Fruit fly (Drosophila melanogaster): Measurements from ENCODE around the gene rdx.
A peak's percentile ranks its signal among the peaks of the same experiment; 100 is the strongest.

The rdx gene

dm6 chr3R:14053037-14053808 lies 21.4 kb upstream of the rdx start (continued):
- TF ChIP-seq al (GFP tag; IDR thresholded peaks at IDR 0.05) (peak; percentile 99), CG1832 (GFP tag; optimal IDR thresholded peaks at IDR 0.05) (peak; percentile 32), CG15011 (GFP tag; optimal IDR thresholded peaks at IDR 0.05) (peak; percentile 95), gt (GFP tag; IDR thresholded peaks at IDR 0.05) (peak; percentile 93), Hey (tag; optimal IDR thresholded peaks at IDR 0.05) (peak; percentile 83), Xrp1 (GFP tag; IDR thresholded peaks at IDR 0.05) (peak; percentile 98), CG14667 (GFP tag; IDR thresholded peaks at IDR 0.05) (peak; percentile 96), CG10654 (GFP tag; optimal IDR thresholded peaks at IDR 0.05) (peak; percentile 94), sd (tag; optimal IDR thresholded peaks at IDR 0.05) (peak; percentile 98), CG4404 (GFP tag; IDR thresholded peaks at IDR 0.05) (peak; percentile 94), insv (GFP tag; optimal IDR thresholded peaks at IDR 0.05) (peak in 1 of 2 experiments; percentile 59), CG6654 (GFP tag; optimal IDR thresholded peaks at IDR 0.05) (peak; percentile 88), nerfin-1 (tag; optimal IDR thresholded peaks at IDR 0.05) (peak; percentile 92), tap (tag; optimal IDR thresholded peaks at IDR 0.05) (peak; percentile 97), CG32532 (GFP tag; IDR thresholded peaks at IDR 0.05) (peak; percentile 99), ERR (GFP tag; optimal IDR thresholded peaks at IDR 0.05) (peak; percentile 67), Ptx1 (GFP tag; IDR thresholded peaks at IDR 0.05) (peak; percentile 98), CG13424 (tag; optimal IDR thresholded peaks at IDR 0.05) (peak; percentile 97), pzg (GFP tag; optimal IDR thresholded peaks at IDR 0.05) (peak; percentile 27), CG3995 (GFP tag; optimal IDR thresholded peaks at IDR 0.05) (peak; percentile 81), pros (GFP tag; optimal IDR thresholded peaks at IDR 0.05) (no peak), CG15479 (GFP tag; optimal IDR thresholded peaks at IDR 0.05) (no peak), MBD-R2 (GFP tag; IDR thresholded peaks at IDR 0.05) (peak; percentile 98), H15 (GFP tag; IDR thresholded peaks at IDR 0.05) (peak; percentile 98), Asciz (GFP tag; optimal IDR thresholded peaks at IDR 0.05) (peak; percentile 96), Mrtf (GFP tag; IDR thresholded peaks at IDR 0.05) (peak; percentile 97), Ada2b (GFP tag; IDR thresholded peaks at IDR 0.05) (peak; percentile 98), CG18764 (GFP tag; optimal IDR thresholded peaks at IDR 0.05) (peak; percentile 91), pho (GFP tag; optimal IDR thresholded peaks at IDR 0.05) (peak; percentile 89), ind (GFP tag; optimal IDR thresholded peaks at IDR 0.05) (peak; percentile 97), Hsf (GFP tag; optimal IDR thresholded peaks at IDR 0.05) (peak; percentile 87), cwo (GFP tag; optimal IDR thresholded peaks at IDR 0.05) (peak; percentile 97), YL-1 (GFP tag; optimal IDR thresholded peaks at IDR 0.05) (peak; percentile 85), CG1529 (GFP tag; optimal IDR thresholded peaks at IDR 0.05) (peak; percentile 94), fru (optimal IDR thresholded peaks at IDR 0.05) (no peak), CG7928 (GFP tag; optimal IDR thresholded peaks at IDR 0.05) (peak; percentile 83), sima (GFP tag; optimal IDR thresholded peaks at IDR 0.05) (peak; percentile 34), CG17359 (tag; optimal IDR thresholded peaks at IDR 0.05) (peak; percentile 99), MESR4 (GFP tag; optimal IDR thresholded peaks at IDR 0.05) (peak; percentile 59), Mad (GFP tag; optimal IDR thresholded peaks at IDR 0.05) (peak; percentile 90), CG14441 (GFP tag; IDR thresholded peaks at IDR 0.05) (peak; percentile 99), gem (tag; optimal IDR thresholded peaks at IDR 0.05) (peak; percentile 97), CG11093 (GFP tag; IDR thresholded peaks at IDR 0.05) (peak; percentile 97), run (tag; optimal IDR thresholded peaks at IDR 0.05) (peak; percentile 94), dpn (GFP tag; optimal IDR thresholded peaks at IDR 0.05) (peak; percentile 86 to 97), Scr (GFP tag; IDR thresholded peaks at IDR 0.05; ENCODE audit: partially characterized antibody) (no peak), CG34376 (GFP tag; optimal IDR thresholded peaks at IDR 0.05) (peak; percentile 92), sc (optimal IDR thresholded peaks at IDR 0.05) (no peak), sc (GFP tag; optimal IDR thresholded peaks at IDR 0.05) (peak; percentile 91), fd64A (GFP tag; optimal IDR thresholded peaks at IDR 0.05) (peak; percentile 93)

Data from whole organism, embryonic.